Fruit fly (Drosophila melanogaster) whole organism, embryonic: Measurements from ENCODE around the gene CG1965.

Experiments
- B-H2 ChIP-seq: fragments of 200-800 bp; sonication (Bioruptor generic); optimal IDR thresholded peaks from 2 replicates; lab custom pipeline; 2018; ENCODE audit warnings: missing biosample characterization, mild to moderate bottlenecking, missing genetic modification characterization
- Bteb2 ChIP-seq: fragments of 200-800 bp; sonication (Bioruptor generic); optimal IDR thresholded peaks from 2 replicates; lab custom pipeline; 2016; ENCODE audit warnings: missing biosample characterization, missing genetic modification characterization
- C15 ChIP-seq: fragments of 200-800 bp; sonication (Bioruptor generic); IDR thresholded peaks from 3 replicates; pipeline ENCODE4 v1.3.6; 2022; ENCODE audit warnings: missing biosample characterization, missing genetic modification characterization
- CG10267 ChIP-seq: fragments of 200-800 bp; sonication (Bioruptor generic); optimal IDR thresholded peaks from 2 replicates; lab custom pipeline; 2018; ENCODE audit warnings: missing biosample characterization, mild to moderate bottlenecking, missing genetic modification characterization, moderate library complexity
- CG11456 ChIP-seq: fragments of 200-800 bp; sonication (Bioruptor generic); IDR thresholded peaks from 3 replicates; pipeline ENCODE4 v1.3.6; 2022; ENCODE audit warnings: missing biosample characterization, missing genetic modification characterization
- CG11504 ChIP-seq: fragments of 200-800 bp; sonication (Bioruptor generic); optimal IDR thresholded peaks from 3 replicates; lab custom pipeline; 2019; ENCODE audit warnings: missing biosample characterization, mild to moderate bottlenecking, missing genetic modification characterization, moderate library complexity
- CG12071 ChIP-seq: fragments of 200-800 bp; sonication (Bioruptor generic); optimal IDR thresholded peaks from 3 replicates; lab custom pipeline; 2018; ENCODE audit warnings: missing biosample characterization, mild to moderate bottlenecking, missing genetic modification characterization
- CG12236 ChIP-seq: fragments of 200-800 bp; sonication (Bioruptor generic); optimal IDR thresholded peaks from 2 replicates; lab custom pipeline; 2016; ENCODE audit warnings: missing biosample characterization, missing genetic modification characterization
- CG12769 ChIP-seq: fragments of 200-800 bp; sonication (Bioruptor generic); optimal IDR thresholded peaks from 2 replicates; lab custom pipeline; 2019; ENCODE audit warnings: missing biosample characterization, mild to moderate bottlenecking, missing genetic modification characterization, moderate library complexity
- CG14441 ChIP-seq: fragments of 200-800 bp; sonication (Bioruptor generic); IDR thresholded peaks from 2 replicates; pipeline ENCODE4 v1.3.6; 2022; ENCODE audit warnings: missing biosample characterization, missing genetic modification characterization
- CG1602 ChIP-seq: fragments of 200-800 bp; sonication (Bioruptor generic); optimal IDR thresholded peaks from 3 replicates; lab custom pipeline; 2016; ENCODE audit warnings: missing biosample characterization, missing genetic modification characterization
- CG16779 ChIP-seq: fragments of 200-800 bp; sonication (Bioruptor generic); IDR thresholded peaks from 2 replicates; pipeline ENCODE4 v1.3.6; 2022; ENCODE audit warnings: missing biosample characterization, missing genetic modification characterization
- CG17186 ChIP-seq: fragments of 200-800 bp; sonication (Bioruptor generic); optimal IDR thresholded peaks from 3 replicates; lab custom pipeline; 2017; ENCODE audit warnings: missing biosample characterization, missing genetic modification reagents, missing genetic modification characterization
- CG18262 ChIP-seq: fragments of 200-800 bp; optimal IDR thresholded peaks from 3 replicates; lab custom pipeline; 2019; ENCODE audit warnings: missing biosample characterization, mild to moderate bottlenecking, missing genetic modification characterization, moderate library complexity
- CG31365 ChIP-seq: fragments of 200-800 bp; sonication (Bioruptor generic); optimal IDR thresholded peaks from 2 replicates; lab custom pipeline; 2018; ENCODE audit warnings: missing biosample characterization, mild to moderate bottlenecking, missing genetic modification characterization
- CG34376 ChIP-seq: fragments of 200-800 bp; sonication (Bioruptor generic); optimal IDR thresholded peaks from 2 replicates; lab custom pipeline; 2018; ENCODE audit warnings: missing biosample characterization, mild to moderate bottlenecking, missing genetic modification characterization
- CG5180 ChIP-seq: fragments of 200-800 bp; sonication (Bioruptor generic); optimal IDR thresholded peaks from 3 replicates; lab custom pipeline; 2017; ENCODE audit warnings: missing biosample characterization, missing genetic modification characterization, mild to moderate bottlenecking, moderate library complexity, missing genetic modification reagents
- CG6813 ChIP-seq: fragments of 200-800 bp; sonication (Bioruptor generic); optimal IDR thresholded peaks from 2 replicates; lab custom pipeline; 2017; ENCODE audit warnings: missing biosample characterization, missing genetic modification characterization, mild to moderate bottlenecking, moderate library complexity, missing genetic modification reagents
- CG8290 ChIP-seq, 3 experiments: fragments of 200-800 bp; sonication (Bioruptor generic); optimal IDR thresholded peaks; 2 replicates each; lab custom pipeline; 2016 to 2019; ENCODE audit warnings: missing biosample characterization in 3 of 3, missing genetic modification characterization in 3 of 3, mild to moderate bottlenecking in 2 of 3, moderate library complexity in 1 of 3
- CG8924 ChIP-seq: fragments of 200-800 bp; optimal IDR thresholded peaks from 3 replicates; lab custom pipeline; 2019; ENCODE audit warnings: missing biosample characterization, mild to moderate bottlenecking, missing genetic modification characterization, moderate library complexity
- CTCF ChIP-seq: fragments of 200-800 bp; sonication (Bioruptor generic); optimal IDR thresholded peaks from 2 replicates; lab custom pipeline; 2017; ENCODE audit warnings: missing biosample characterization, mild to moderate bottlenecking, missing genetic modification characterization, moderate library complexity
- CrebB ChIP-seq: fragments of 200-800 bp; sonication (Bioruptor generic); optimal IDR thresholded peaks from 3 replicates; lab custom pipeline; 2018; ENCODE audit warnings: missing biosample characterization, mild to moderate bottlenecking, missing genetic modification characterization
- Dek ChIP-seq: fragments of 200-800 bp; sonication (Bioruptor generic); optimal IDR thresholded peaks from 3 replicates; lab custom pipeline; 2019; ENCODE audit warnings: missing biosample characterization, mild to moderate bottlenecking, missing genetic modification characterization, moderate library complexity
- Doc3 ChIP-seq: fragments of 200-800 bp; sonication (Bioruptor generic); IDR thresholded peaks from 3 replicates; pipeline ENCODE4 v1.3.6; 2022; ENCODE audit warnings: missing biosample characterization, missing genetic modification characterization; ENCODE audit not compliant: partially characterized antibody
- E2f1 ChIP-seq: fragments of 200-800 bp; sonication (Bioruptor generic); IDR thresholded peaks from 2 replicates; pipeline ENCODE4 v1.3.6; 2022; ENCODE audit warnings: missing biosample characterization, missing genetic modification characterization
- Ets97D ChIP-seq: fragments of 200-800 bp; sonication (Bioruptor generic); optimal IDR thresholded peaks from 3 replicates; lab custom pipeline; 2016; ENCODE audit warnings: missing biosample characterization, missing genetic modification characterization
- HHEX ChIP-seq: fragments of 200-800 bp; sonication (Bioruptor generic); optimal IDR thresholded peaks from 3 replicates; lab custom pipeline; 2017; ENCODE audit warnings: missing biosample characterization, mild to moderate bottlenecking, missing genetic modification characterization, missing genetic modification reagents
- Hand ChIP-seq: fragments of 200-800 bp; sonication (Bioruptor generic); optimal IDR thresholded peaks from 2 replicates; lab custom pipeline; 2017; ENCODE audit warnings: mild to moderate bottlenecking, missing biosample characterization, missing genetic modification reagents, missing genetic modification characterization
- HmgZ ChIP-seq: fragments of 200-800 bp; sonication (Bioruptor generic); optimal IDR thresholded peaks from 2 replicates; lab custom pipeline; 2018; ENCODE audit warnings: missing biosample characterization, mild to moderate bottlenecking, missing genetic modification characterization
- Hr3 ChIP-seq: fragments of 200-800 bp; sonication (Bioruptor generic); optimal IDR thresholded peaks from 3 replicates; lab custom pipeline; 2016; ENCODE audit warnings: missing biosample characterization, missing genetic modification characterization
- NFAT ChIP-seq: fragments of 200-800 bp; sonication (Bioruptor generic); IDR thresholded peaks from 2 replicates; pipeline ENCODE4 v1.3.6; 2022; ENCODE audit warnings: missing biosample characterization, missing genetic modification characterization
- NK7.1 ChIP-seq: fragments of 200-800 bp; sonication (Bioruptor generic); optimal IDR thresholded peaks from 3 replicates; lab custom pipeline; 2016; ENCODE audit warnings: missing biosample characterization, missing genetic modification characterization
- Oli ChIP-seq: fragments of 200-800 bp; sonication (Bioruptor generic); optimal IDR thresholded peaks from 2 replicates; lab custom pipeline; 2018; ENCODE audit warnings: missing biosample characterization, mild to moderate bottlenecking, missing genetic modification characterization, moderate library complexity
- Rfx ChIP-seq: fragments of 200-800 bp; sonication (Bioruptor generic); IDR thresholded peaks from 2 replicates; pipeline ENCODE4 v1.3.6; 2022; ENCODE audit warnings: missing biosample characterization, missing genetic modification characterization
- Sox100B ChIP-seq: fragments of 200-800 bp; sonication (Bioruptor generic); optimal IDR thresholded peaks from 3 replicates; lab custom pipeline; 2018; ENCODE audit warnings: missing biosample characterization, mild to moderate bottlenecking, missing genetic modification characterization
- Taf1 ChIP-seq: fragments of 200-800 bp; sonication (Bioruptor generic); IDR thresholded peaks from 2 replicates; pipeline ENCODE4 v1.3.6; 2022; ENCODE audit warnings: missing biosample characterization, missing genetic modification characterization
- cas ChIP-seq: fragments of 200-800 bp; sonication (Bioruptor generic); IDR thresholded peaks from 2 replicates; pipeline ENCODE4 v1.3.6; 2022; ENCODE audit warnings: missing biosample characterization, missing genetic modification characterization
- caup ChIP-seq: fragments of 200-800 bp; sonication (Bioruptor generic); optimal IDR thresholded peaks from 3 replicates; lab custom pipeline; 2017; ENCODE audit warnings: missing biosample characterization, mild to moderate bottlenecking, missing genetic modification characterization, moderate library complexity; ENCODE audit not compliant: severe bottlenecking
- chm ChIP-seq: fragments of 200-800 bp; sonication (Bioruptor generic); IDR thresholded peaks from 2 replicates; pipeline ENCODE4 v1.3.6; 2022; ENCODE audit warnings: missing biosample characterization, missing genetic modification characterization
- croc ChIP-seq: fragments of 200-800 bp; sonication (Bioruptor generic); conservative IDR thresholded peaks from 3 replicates; pipeline ENCODE4 v1.3.6; 2022; ENCODE audit warnings: missing biosample characterization, missing genetic modification characterization
- cwo ChIP-seq: fragments of 200-800 bp; sonication (Bioruptor generic); optimal IDR thresholded peaks from 3 replicates; lab custom pipeline; 2017; ENCODE audit warnings: missing biosample characterization, missing genetic modification characterization, mild to moderate bottlenecking, moderate library complexity, missing genetic modification reagents
- fd3F ChIP-seq: fragments of 200-800 bp; sonication (Bioruptor generic); optimal IDR thresholded peaks from 2 replicates; lab custom pipeline; 2018; ENCODE audit warnings: missing biosample characterization, mild to moderate bottlenecking, missing genetic modification characterization, moderate library complexity
- grn ChIP-seq: fragments of 200-800 bp; sonication (Bioruptor generic); optimal IDR thresholded peaks from 3 replicates; lab custom pipeline; 2017; ENCODE audit warnings: missing biosample characterization, missing genetic modification characterization
- gsb ChIP-seq: fragments of 200-800 bp; sonication (Bioruptor generic); IDR thresholded peaks from 2 replicates; pipeline ENCODE4 v1.3.6; 2022; ENCODE audit warnings: missing biosample characterization, missing genetic modification characterization
- luna ChIP-seq: fragments of 200-800 bp; sonication (Bioruptor generic); optimal IDR thresholded peaks from 2 replicates; lab custom pipeline; 2016; ENCODE audit warnings: missing biosample characterization, missing genetic modification characterization
- phol ChIP-seq: fragments of 200-800 bp; sonication (Bioruptor generic); optimal IDR thresholded peaks from 3 replicates; lab custom pipeline; 2018; ENCODE audit warnings: missing biosample characterization, mild to moderate bottlenecking, missing genetic modification characterization, moderate library complexity
- sens-2 ChIP-seq: fragments of 200-800 bp; sonication (Bioruptor generic); IDR thresholded peaks from 2 replicates; pipeline ENCODE4 v1.3.6; 2022; ENCODE audit warnings: missing biosample characterization, missing genetic modification characterization
- tna ChIP-seq: fragments of 200-800 bp; sonication (Bioruptor generic); IDR thresholded peaks from 2 replicates; pipeline ENCODE4 v1.3.6; 2022; ENCODE audit warnings: missing biosample characterization, missing genetic modification characterization; ENCODE audit not compliant: partially characterized antibody
- trh ChIP-seq: fragments of 200-800 bp; sonication (Bioruptor generic); optimal IDR thresholded peaks from 2 replicates; lab custom pipeline; 2016; ENCODE audit warnings: missing biosample characterization, missing genetic modification characterization
- unc-4 ChIP-seq: fragments of 200-800 bp; sonication (Bioruptor generic); IDR thresholded peaks from 2 replicates; pipeline ENCODE4 v1.3.6; 2022; ENCODE audit warnings: missing biosample characterization, missing genetic modification characterization; ENCODE audit not compliant: partially characterized antibody
- yki ChIP-seq: fragments of >200 bp; optimal IDR thresholded peaks from 3 replicates; lab custom pipeline; 2018

CG1965 gene

DNA sequence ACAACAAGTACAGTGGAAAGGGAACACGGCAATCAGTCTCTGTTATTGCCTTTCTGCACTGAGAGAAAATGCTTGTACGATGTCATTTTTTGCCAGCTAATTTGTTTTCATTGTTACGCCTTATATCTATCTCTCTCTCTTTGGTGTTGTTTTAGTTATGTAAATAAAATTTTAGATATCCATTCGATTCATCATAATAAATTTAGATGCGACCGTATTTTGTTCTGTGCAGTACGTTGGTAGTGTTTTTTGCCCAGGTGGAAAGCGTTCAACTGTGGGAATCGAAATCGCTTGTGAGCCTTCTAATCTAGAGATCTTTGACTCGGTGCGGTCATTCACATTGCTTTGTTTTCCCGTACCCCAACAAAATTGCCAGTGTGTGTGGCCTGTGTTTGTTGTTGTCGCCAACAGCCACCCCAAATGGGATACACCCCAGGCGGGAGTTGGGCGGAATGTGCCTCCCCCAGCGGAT is 8.5 kb downstream of the CG1965 start (continued):
- TF ChIP-seq Bteb2 (GFP tag; lab: Kevin White, UChicago) (peak; percentile 85), CG16779 (GFP tag; lab: Robert Waterston, UW) (no peak), gsb (GFP tag; lab: Robert Waterston, UW) (no peak), CG17186 (GFP tag; lab: Kevin White, UChicago) (peak; percentile 70), CG12071 (GFP tag; lab: Kevin White, UChicago) (peak; percentile 85), CG12236 (GFP tag; lab: Kevin White, UChicago) (peak; percentile 77), CG12769 (tag; lab: Kevin White, UChicago) (peak; percentile 94), trh (GFP tag; lab: Kevin White, UChicago) (peak; percentile 54), tna (GFP tag; lab: Robert Waterston, UW) (no peak), CrebB (tag; lab: Kevin White, UChicago) (peak; percentile 77), Hr3 (peak; percentile 83), cwo (GFP tag; lab: Kevin White, UChicago) (peak; percentile 88), grn (peak; percentile 93), Ets97D (GFP tag; lab: Kevin White, UChicago) (peak; percentile 71), CG34376 (peak; percentile 86), CG14441 (GFP tag; lab: Robert Waterston, UW) (no peak), Hand (GFP tag; lab: Kevin White, UChicago) (peak; percentile 78), yki (lab: Kevin White, UChicago) (no peak), unc-4 (GFP tag; lab: Robert Waterston, UW) (no peak), CG1602 (GFP tag; lab: Kevin White, UChicago) (peak; percentile 82), B-H2 (GFP tag; lab: Kevin White, UChicago) (peak; percentile 65), Rfx (GFP tag; lab: Robert Waterston, UW) (no peak), chm (GFP tag; lab: Robert Waterston, UW) (no peak), E2f1 (GFP tag; lab: Robert Waterston, UW) (no peak), CG11504 (tag; lab: Kevin White, UChicago) (peak; percentile 94), CG31365 (tag; lab: Kevin White, UChicago) (peak; percentile 54), croc (GFP tag; lab: Robert Waterston, UW) (peak; percentile 77), Doc3 (no peak), CG10267 (tag; lab: Kevin White, UChicago) (peak; percentile 83), CG6813 (GFP tag; lab: Kevin White, UChicago) (peak; percentile 87), CG5180 (GFP tag; lab: Kevin White, UChicago) (peak; percentile 71), CTCF (GFP tag; lab: Kevin White, UChicago) (peak; percentile 64), cas (GFP tag; lab: Robert Waterston, UW) (no peak), C15 (no peak), Sox100B (peak; percentile 89), CG18262 (tag; lab: Kevin White, UChicago) (peak; percentile 89), fd3F (GFP tag; lab: Kevin White, UChicago) (peak; percentile 73), CG8290 (GFP tag; optimal IDR thresholded peaks at IDR 0.05; lab: Kevin White, UChicago) (peak; percentile 72), CG8290 (tag; optimal IDR thresholded peaks at IDR 0.05; lab: Kevin White, UChicago) (peak; percentile 23 to 79), phol (tag; lab: Kevin White, UChicago) (peak; percentile 89), Taf1 (no peak), caup (GFP tag; lab: Kevin White, UChicago) (peak; percentile 92), NFAT (GFP tag; lab: Robert Waterston, UW) (no peak), sens-2 (GFP tag; lab: Robert Waterston, UW) (no peak), CG11456 (no peak), Dek (tag; lab: Kevin White, UChicago) (peak; percentile 88), HmgZ (tag; lab: Kevin White, UChicago) (peak; percentile 95), NK7.1 (peak; percentile 89), CG8924 (peak; percentile 91), Oli (tag; lab: Kevin White, UChicago) (peak; percentile 90), luna (GFP tag; lab: Kevin White, UChicago) (peak; percentile 74), HHEX (GFP tag; lab: Kevin White, UChicago) (peak; percentile 86)
